Worm (Caenorhabditis elegans) whole organism, young adult: ENCODE data around the gene T04A6.1.
A peak's percentile ranks its signal among the peaks of the same experiment; 100 is the strongest.

Source experiments
- akir-1 ChIP-seq: fragments of 200-800 bp; sonication (Bioruptor generic); optimal IDR thresholded peaks from 2 replicates; lab custom pipeline; 2018; ENCODE audit warnings: mild to moderate bottlenecking, missing genetic modification characterization, moderate library complexity, missing compliant biosample characterization
- attf-5 ChIP-seq: fragments of 200-800 bp; sonication (Bioruptor generic); optimal IDR thresholded peaks from 2 replicates; lab custom pipeline; 2018; ENCODE audit warnings: mild to moderate bottlenecking, missing genetic modification characterization, missing compliant biosample characterization
- bed-2 ChIP-seq: fragments of 200-800 bp; sonication (Bioruptor generic); IDR thresholded peaks from 2 replicates; pipeline ENCODE4 v1.3.6; 2022; ENCODE audit warnings: missing genetic modification reagents, missing genetic modification characterization, missing compliant biosample characterization
- mcd-1 ChIP-seq: fragments of 200-800 bp; sonication (Bioruptor generic); IDR thresholded peaks from 2 replicates; pipeline ENCODE4 v1.3.6; 2022; ENCODE audit warnings: missing genetic modification reagents, missing genetic modification characterization, missing compliant biosample characterization
- tlf-1 ChIP-seq: fragments of 200-800 bp; sonication (Bioruptor generic); optimal IDR thresholded peaks from 2 replicates; lab custom pipeline; 2018; ENCODE audit warnings: mild to moderate bottlenecking, missing genetic modification characterization, missing compliant biosample characterization
- unc-62 ChIP-seq: fragments of 150-350 bp; optimal IDR thresholded peaks from 2 replicates; lab custom pipeline; 2014; ENCODE audit warnings: missing biosample characterization, missing genetic modification reagents, missing genetic modification characterization

ce11 chrIII:7642015-7642414 is 25.7 kb downstream of the T04A6.1 start:
- TF ChIP-seq unc-62 (GFP tag; lab: Kevin White, UChicago) (no peak), bed-2 (GFP tag; lab: Robert Waterston, UW) (no peak), attf-5 (peak; percentile 47), akir-1 (GFP tag; lab: Kevin White, UChicago) (no peak), tlf-1 (GFP tag; lab: Kevin White, UChicago) (no peak), mcd-1 (no peak)
